Worm (Caenorhabditis elegans) whole organism, midembryonic: Measurements from ENCODE around the gene F11A5.15.

Source experiments
- T22C8.4 ChIP-seq: fragments of 200-800 bp; sonication (Bioruptor generic); IDR thresholded peaks from 2 replicates; pipeline ENCODE4 v1.3.6; 2022; ENCODE audit warnings: missing genetic modification characterization, missing compliant biosample characterization
- cog-1 ChIP-seq: sonication (generic microtip); optimal IDR thresholded peaks from 2 replicates; lab custom pipeline; 2016; ENCODE audit warnings: missing genetic modification characterization, missing compliant biosample characterization
- flt-1 ChIP-seq: fragments of 200-800 bp; sonication (Bioruptor generic); IDR thresholded peaks from 2 replicates; pipeline ENCODE4 v1.3.6; 2022; ENCODE audit warnings: missing genetic modification characterization, missing compliant biosample characterization
- klf-2 ChIP-seq: fragments of 200-800 bp; sonication (Bioruptor generic); conservative IDR thresholded peaks from 2 replicates; pipeline ENCODE4 v1.3.6; 2022; ENCODE audit warnings: missing genetic modification reagents, missing genetic modification characterization, missing compliant biosample characterization
- med-1 ChIP-seq: sonication (generic microtip); optimal IDR thresholded peaks from 2 replicates; lab custom pipeline; 2017; ENCODE audit warnings: missing genetic modification characterization, mild to moderate bottlenecking, missing compliant biosample characterization, antibody characterized with exemption, missing genetic modification reagents; ENCODE audit not compliant: insufficient read depth
- ref-1 ChIP-seq: fragments of 200-800 bp; sonication (Bioruptor generic); conservative IDR thresholded peaks from 2 replicates; pipeline ENCODE4 v1.3.6; 2022; ENCODE audit warnings: missing genetic modification reagents, missing genetic modification characterization, missing compliant biosample characterization
- tab-1 ChIP-seq: fragments of 200-800 bp; sonication (Bioruptor generic); IDR thresholded peaks from 2 replicates; pipeline ENCODE4 v1.3.6; 2022; ENCODE audit warnings: missing genetic modification characterization, missing compliant biosample characterization
- ztf-23 ChIP-seq: fragments of 200-800 bp; sonication (Bioruptor generic); IDR thresholded peaks from 2 replicates; pipeline ENCODE4 v1.3.6; 2022; ENCODE audit warnings: missing genetic modification reagents, missing genetic modification characterization, missing compliant biosample characterization
- ztf-29 ChIP-seq: fragments of 200-800 bp; sonication (Bioruptor generic); IDR thresholded peaks from 2 replicates; pipeline ENCODE4 v1.3.6; 2022; ENCODE audit warnings: missing genetic modification reagents, missing genetic modification characterization, missing compliant biosample characterization

Gene F11A5.15

ce11 chrV:16218522-16218921 lies at the start of gene F11A5.15:
Gene F11A5.15, minus strand, starts transcription at chrV:16218622.
- TF ChIP-seq klf-2 (no peak), ref-1 (no peak), tab-1 (no peak)

DNA sequence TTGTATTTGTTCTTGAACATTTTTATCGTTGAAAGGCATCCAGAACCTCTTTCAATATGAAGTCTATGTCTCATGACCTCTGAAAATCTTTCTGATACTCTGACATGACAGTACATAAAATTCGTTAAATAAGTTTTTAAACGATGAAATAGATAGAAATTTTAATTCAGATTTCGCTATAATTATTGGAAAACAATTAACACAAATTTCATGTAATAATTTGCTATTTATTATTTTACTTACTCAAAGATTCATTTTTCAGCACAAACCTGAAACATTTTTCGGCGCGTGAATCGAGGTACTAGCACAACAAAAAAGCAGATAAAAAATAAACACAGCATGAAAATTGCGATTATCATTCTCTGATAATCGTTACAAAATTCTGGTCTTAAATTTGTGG lies 48.1 kb upstream of the F11A5.15 start, which contains the start of gene T13F3.4:
T13F3.4 (minus strand) TSS at position 101 of the 400 bp plus-strand sequence.
- TF ChIP-seq tab-1 (no peak), med-1 (GFP tag; lab: Kevin White, UChicago) (no peak), T22C8.4 (no peak)

DNA sequence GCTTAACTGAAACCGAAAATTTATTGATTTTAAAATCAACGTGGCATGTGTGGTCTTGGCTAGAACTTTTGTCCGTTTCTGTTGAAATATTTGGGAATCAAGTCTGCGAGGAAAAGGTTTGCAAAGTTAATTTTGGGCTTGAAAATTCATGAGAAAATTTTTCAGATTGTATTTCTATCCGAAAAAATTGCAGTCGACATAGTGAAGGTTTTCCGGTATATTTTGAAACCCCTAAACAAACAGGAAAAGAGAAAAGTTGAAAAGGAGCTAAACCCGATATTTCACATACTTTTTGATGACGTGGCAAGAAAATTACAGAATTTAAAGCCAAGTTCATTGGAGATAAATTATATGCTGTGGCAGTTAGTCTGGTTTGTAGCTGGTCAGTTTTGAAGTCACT lies 41.3 kb upstream of the F11A5.15 start, which contains the start of gene nhr-127:
nhr-127 (plus strand) TSS at position 301 of the 400 bp plus-strand sequence.
- TF ChIP-seq ref-1 (no peak), ztf-23 (no peak), ztf-29 (GFP tag; lab: Robert Waterston, UW) (no peak), flt-1 (GFP tag; lab: Robert Waterston, UW) (no peak), T22C8.4 (no peak), cog-1 (no peak), med-1 (GFP tag; lab: Kevin White, UChicago) (no peak), klf-2 (no peak), tab-1 (no peak)

DNA sequence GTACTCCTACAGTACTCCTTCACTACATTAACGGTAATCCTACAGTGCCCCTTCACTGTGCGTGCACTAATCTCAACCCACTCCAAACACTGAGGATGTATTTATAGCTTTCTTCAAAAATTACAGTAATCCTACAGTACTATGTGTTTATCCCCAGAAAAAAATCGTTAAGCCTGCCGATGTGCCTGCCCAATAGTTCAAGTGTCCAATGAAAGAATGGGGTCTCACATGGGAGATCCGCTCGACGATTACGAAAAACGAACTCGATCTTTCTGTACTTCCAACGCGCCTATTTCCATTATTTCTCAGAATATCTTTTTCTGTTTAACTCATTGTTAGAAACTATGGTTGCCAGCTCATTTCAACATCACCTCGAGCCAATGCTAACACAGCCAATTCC lies 39.7 kb upstream of the F11A5.15 start, which contains the start of gene nhr-218:
nhr-218 (plus strand) TSS at position 301 of the 400 bp plus-strand sequence.
- TF ChIP-seq klf-2, result no peak
- no peak for TF ChIP-seq ref-1
- no peak for TF ChIP-seq med-1 (GFP tag; lab: Kevin White, UChicago)
- no peak for TF ChIP-seq cog-1
- TF ChIP-seq T22C8.4, result no peak
- no peak for TF ChIP-seq tab-1
- TF ChIP-seq flt-1 (GFP tag; lab: Robert Waterston, UW), result no peak
- TF ChIP-seq ztf-23, result no peak
- TF ChIP-seq ztf-29 (GFP tag; lab: Robert Waterston, UW), result no peak

- no peak for TF ChIP-seq cog-1
Observed at ce11 chrV:16256395-16256794, 38.0 kb upstream of the F11A5.15 start, which contains the start of gene bgnt-1.3. Gene bgnt-1.3, minus strand, starts transcription at chrV:16256495.

DNA sequence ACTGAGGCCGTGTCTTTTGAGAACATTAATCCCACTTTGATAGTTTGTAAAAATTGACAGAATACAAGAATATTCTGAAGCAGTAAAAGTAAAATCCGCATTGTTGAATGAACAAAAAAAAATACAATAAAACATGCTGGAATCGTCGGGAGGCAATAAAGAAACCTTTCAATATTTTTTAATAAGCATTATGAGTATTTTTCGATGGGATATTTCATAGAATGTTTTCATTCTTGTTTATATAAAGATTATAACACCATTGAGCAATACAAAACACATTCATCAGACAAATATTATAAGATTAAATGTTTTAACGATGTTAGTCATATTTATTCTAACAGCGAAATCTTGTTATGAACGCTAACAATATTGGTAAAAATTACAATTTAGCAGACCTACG lies 35.3 kb upstream of the F11A5.15 start, which contains the start of gene gcy-20:
gcy-20 (minus strand) TSS at position 101 of the 400 bp plus-strand sequence.
- TF ChIP-seq T22C8.4 (no peak), flt-1 (GFP tag; lab: Robert Waterston, UW) (no peak), klf-2 (no peak), ztf-23 (no peak), cog-1 (no peak), med-1 (GFP tag; lab: Kevin White, UChicago) (no peak), tab-1 (no peak), ztf-29 (GFP tag; lab: Robert Waterston, UW) (no peak), ref-1 (no peak)

ce11 chrV:16249105-16249504 lies 30.7 kb upstream of the F11A5.15 start:
- TF ChIP-seq ztf-23 (no peak), tab-1 (no peak), T22C8.4 (no peak)

DNA sequence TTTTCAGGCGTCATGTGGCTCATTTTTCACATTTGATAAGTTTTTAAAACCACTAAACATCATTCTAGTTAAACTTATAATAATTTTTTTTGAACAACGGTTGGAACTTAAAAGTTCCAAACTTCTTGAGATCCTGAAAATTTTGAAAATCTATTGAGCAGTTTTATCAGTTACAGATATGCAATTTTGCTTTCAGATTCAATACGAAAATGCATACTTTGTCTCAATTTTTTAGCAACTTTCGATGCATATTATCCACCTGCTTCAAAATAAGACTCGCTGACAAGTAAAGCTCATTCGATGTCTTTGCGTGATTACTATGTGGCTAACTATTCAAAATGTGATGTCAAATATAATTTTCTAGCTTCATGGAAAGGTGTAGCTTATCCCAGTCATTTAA lies 28.2 kb upstream of the F11A5.15 start, which contains the start of gene srh-95:
srh-95 (plus strand) TSS at position 301 of the 400 bp plus-strand sequence.
- TF ChIP-seq cog-1 (no peak), klf-2 (no peak), ztf-23 (no peak), ztf-29 (GFP tag; lab: Robert Waterston, UW) (no peak), flt-1 (GFP tag; lab: Robert Waterston, UW) (no peak), ref-1 (no peak), med-1 (GFP tag; lab: Kevin White, UChicago) (no peak), tab-1 (no peak), T22C8.4 (no peak)

DNA sequence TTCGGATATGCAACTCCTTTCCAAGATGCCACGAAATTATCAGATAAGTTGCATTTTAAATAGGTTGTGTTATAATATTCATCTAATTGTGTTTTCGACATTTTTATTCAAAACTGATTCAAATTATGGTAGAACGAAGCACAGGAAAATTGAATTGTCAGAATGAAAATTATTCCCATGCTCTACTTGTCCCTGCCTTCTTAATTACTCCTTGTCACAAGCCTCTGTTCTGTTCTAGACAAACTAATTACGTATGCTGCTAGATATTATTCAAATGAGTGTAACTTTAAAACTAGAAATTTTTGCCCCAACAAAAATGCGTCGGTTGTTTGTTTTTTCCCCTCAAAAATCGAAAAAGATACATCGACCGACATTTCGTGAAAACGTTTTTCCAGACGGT lies 25.7 kb upstream of the F11A5.15 start, which contains the start of gene srh-104:
srh-104 (minus strand) TSS at position 101 of the 400 bp plus-strand sequence.
- no peak for TF ChIP-seq flt-1 (GFP tag; lab: Robert Waterston, UW)
- TF ChIP-seq ref-1, result no peak
- no peak for TF ChIP-seq T22C8.4
- TF ChIP-seq tab-1, result no peak

DNA sequence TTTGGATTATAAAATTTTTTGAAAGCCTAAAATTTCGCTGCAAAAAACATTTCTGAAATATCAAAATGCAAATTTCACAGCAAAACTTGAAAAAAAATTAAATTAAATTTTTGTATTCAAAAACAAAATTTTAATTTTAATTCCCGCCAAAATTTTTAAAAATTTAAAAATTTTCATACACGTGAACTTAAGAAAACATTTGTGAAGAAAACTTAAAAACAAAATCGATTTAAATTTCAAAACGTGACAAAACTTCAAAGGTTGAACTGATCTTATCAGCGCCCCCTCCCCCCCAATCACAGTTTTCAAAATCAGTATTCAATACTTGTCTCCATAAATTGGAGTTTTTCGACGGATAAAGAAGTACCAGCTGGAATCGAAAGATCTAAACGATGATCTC lies 18.8 kb upstream of the F11A5.15 start, which contains the start of gene F21H7.5:
F21H7.5 (plus strand) TSS at position 301 of the 400 bp plus-strand sequence.
- TF ChIP-seq med-1 (GFP tag; lab: Kevin White, UChicago) (no peak), klf-2 (no peak), tab-1 (no peak), ztf-23 (no peak), flt-1 (GFP tag; lab: Robert Waterston, UW) (no peak), cog-1 (no peak), ztf-29 (GFP tag; lab: Robert Waterston, UW) (no peak), T22C8.4 (no peak), ref-1 (no peak)

DNA sequence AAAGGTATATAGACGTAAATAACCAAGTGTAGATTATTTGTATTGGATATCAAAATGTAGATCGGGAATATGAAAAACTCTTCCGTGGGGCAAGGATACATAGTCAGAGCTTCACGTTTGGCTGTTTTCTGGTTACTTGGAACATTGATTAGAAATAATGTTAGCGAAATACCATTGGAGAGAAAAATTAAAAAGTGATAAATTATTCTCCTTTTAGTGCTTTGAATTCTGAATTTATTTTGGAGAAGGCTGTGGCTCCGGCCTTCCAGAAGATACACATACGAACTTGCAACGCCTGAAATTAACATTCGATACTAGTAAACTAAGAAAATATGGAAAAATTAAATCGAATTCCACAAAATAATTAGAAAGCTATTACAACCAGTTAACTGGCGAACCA lies 17.2 kb upstream of the F11A5.15 start, which contains the start of gene srh-98:
srh-98 (minus strand) TSS at position 101 of the 400 bp plus-strand sequence.
- TF ChIP-seq ztf-23 (no peak), med-1 (GFP tag; lab: Kevin White, UChicago) (no peak)

DNA sequence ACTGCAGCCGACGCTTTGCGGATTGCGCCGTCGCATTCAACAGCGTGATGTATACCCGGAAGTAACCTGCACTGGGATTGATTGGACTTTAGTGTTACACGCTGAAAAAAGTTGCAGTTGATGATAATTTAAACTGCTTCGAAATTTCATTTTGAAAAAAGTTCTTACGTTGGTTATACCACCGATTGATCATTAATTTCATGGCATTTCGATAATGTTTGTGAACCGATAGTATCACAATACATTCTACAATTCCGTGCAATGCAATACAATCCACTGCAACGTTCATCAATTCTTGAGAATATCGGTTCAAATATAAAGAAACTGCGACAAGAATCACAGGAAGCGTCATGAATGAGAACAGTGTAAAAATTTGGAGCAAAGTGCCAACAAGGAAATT lies 16.7 kb upstream of the F11A5.15 start, which contains the start of gene F21H7.3:
F21H7.3 (minus strand) TSS at position 101 of the 400 bp plus-strand sequence.
- TF ChIP-seq T22C8.4 (no peak), ztf-29 (GFP tag; lab: Robert Waterston, UW) (no peak), med-1 (GFP tag; lab: Kevin White, UChicago) (no peak), tab-1 (no peak), ztf-23 (no peak)
